Worm (Caenorhabditis elegans) whole organism, midembryonic: Measurements from ENCODE around the gene F09E5.8.

Source experiments
- T22C8.4 ChIP-seq: fragments of 200-800 bp; sonication (Bioruptor generic); IDR thresholded peaks from 2 replicates; pipeline ENCODE4 v1.3.6; 2022; ENCODE audit warnings: missing genetic modification characterization, missing compliant biosample characterization
- cog-1 ChIP-seq: sonication (generic microtip); optimal IDR thresholded peaks from 2 replicates; lab custom pipeline; 2016; ENCODE audit warnings: missing genetic modification characterization, missing compliant biosample characterization
- flt-1 ChIP-seq: fragments of 200-800 bp; sonication (Bioruptor generic); IDR thresholded peaks from 2 replicates; pipeline ENCODE4 v1.3.6; 2022; ENCODE audit warnings: missing genetic modification characterization, missing compliant biosample characterization
- klf-2 ChIP-seq: fragments of 200-800 bp; sonication (Bioruptor generic); conservative IDR thresholded peaks from 2 replicates; pipeline ENCODE4 v1.3.6; 2022; ENCODE audit warnings: missing genetic modification reagents, missing genetic modification characterization, missing compliant biosample characterization
- med-1 ChIP-seq: sonication (generic microtip); optimal IDR thresholded peaks from 2 replicates; lab custom pipeline; 2017; ENCODE audit warnings: missing genetic modification characterization, mild to moderate bottlenecking, missing compliant biosample characterization, antibody characterized with exemption, missing genetic modification reagents; ENCODE audit not compliant: insufficient read depth
- ref-1 ChIP-seq: fragments of 200-800 bp; sonication (Bioruptor generic); conservative IDR thresholded peaks from 2 replicates; pipeline ENCODE4 v1.3.6; 2022; ENCODE audit warnings: missing genetic modification reagents, missing genetic modification characterization, missing compliant biosample characterization
- tab-1 ChIP-seq: fragments of 200-800 bp; sonication (Bioruptor generic); IDR thresholded peaks from 2 replicates; pipeline ENCODE4 v1.3.6; 2022; ENCODE audit warnings: missing genetic modification characterization, missing compliant biosample characterization
- ztf-23 ChIP-seq: fragments of 200-800 bp; sonication (Bioruptor generic); IDR thresholded peaks from 2 replicates; pipeline ENCODE4 v1.3.6; 2022; ENCODE audit warnings: missing genetic modification reagents, missing genetic modification characterization, missing compliant biosample characterization
- ztf-29 ChIP-seq: fragments of 200-800 bp; sonication (Bioruptor generic); IDR thresholded peaks from 2 replicates; pipeline ENCODE4 v1.3.6; 2022; ENCODE audit warnings: missing genetic modification reagents, missing genetic modification characterization, missing compliant biosample characterization

F09E5.8 gene

ce11 chrII:5355384-5355783 lies 4.9 kb downstream of the F09E5.8 start, which contains the start of gene srg-69:
Gene srg-69, plus strand, starts transcription at chrII:5355684.
- no peak for TF ChIP-seq cog-1
- TF ChIP-seq ref-1 (GFP tag; lab: Robert Waterston, UW), result no peak
- TF ChIP-seq ztf-23, result no peak
- TF ChIP-seq T22C8.4, result no peak
- no peak for TF ChIP-seq flt-1 (GFP tag; lab: Robert Waterston, UW)
- no peak for TF ChIP-seq ztf-29 (GFP tag; lab: Robert Waterston, UW)
- TF ChIP-seq klf-2, result no peak
- TF ChIP-seq med-1 (GFP tag; lab: Kevin White, UChicago), result no peak
- TF ChIP-seq tab-1, result no peak

DNA sequence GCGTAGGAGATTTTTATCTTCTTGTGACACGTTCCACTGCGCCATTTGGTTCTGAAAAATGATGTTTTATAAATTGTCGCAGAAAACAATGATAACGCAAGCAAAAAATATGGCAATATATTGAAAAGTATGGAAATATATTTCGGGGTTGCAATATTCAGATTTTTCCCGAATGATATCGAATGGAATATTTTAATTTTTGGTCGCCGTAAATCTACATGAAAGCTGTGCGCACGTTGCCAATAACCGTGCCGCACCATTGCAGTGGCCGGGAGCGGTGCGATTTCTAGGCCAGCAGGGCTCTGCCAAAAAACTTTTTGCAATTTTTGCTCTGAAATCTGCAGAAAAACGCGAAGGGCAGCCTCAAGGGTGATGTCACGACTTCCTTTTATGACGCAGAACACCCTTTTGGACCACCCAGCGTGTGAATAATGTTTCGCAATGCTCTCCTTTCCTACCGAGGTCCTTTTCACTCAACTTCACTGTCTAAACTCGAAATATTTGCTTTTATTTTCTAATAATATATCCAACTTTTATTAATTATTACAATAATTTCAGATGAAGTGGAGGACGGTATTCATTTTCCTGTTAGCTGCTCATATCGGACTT lies 7.8 kb downstream of the F09E5.8 start, which contains the start of the genes F09E5.11 and bmy-1:
Gene F09E5.11 (minus strand): TSS at position 51 of the 609 bp plus-strand sequence.
Gene bmy-1 (plus strand): TSS at position 559 of the 609 bp plus-strand sequence.
- peak; percentile 44 for TF ChIP-seq cog-1
- no peak for TF ChIP-seq tab-1
- TF ChIP-seq ztf-29 (GFP tag; lab: Robert Waterston, UW), result no peak
- peak; percentile 84 for TF ChIP-seq ztf-23
- TF ChIP-seq T22C8.4, result no peak; the same call in 1 of the 2 replicates
- peak; percentile 64; the same call in 1 of the 2 replicates for TF ChIP-seq klf-2
- peak; percentile 10 for TF ChIP-seq med-1 (GFP tag; lab: Kevin White, UChicago)
- TF ChIP-seq ref-1 (GFP tag; lab: Robert Waterston, UW), result no peak
- TF ChIP-seq flt-1 (GFP tag; lab: Robert Waterston, UW), result peak; percentile 81

DNA sequence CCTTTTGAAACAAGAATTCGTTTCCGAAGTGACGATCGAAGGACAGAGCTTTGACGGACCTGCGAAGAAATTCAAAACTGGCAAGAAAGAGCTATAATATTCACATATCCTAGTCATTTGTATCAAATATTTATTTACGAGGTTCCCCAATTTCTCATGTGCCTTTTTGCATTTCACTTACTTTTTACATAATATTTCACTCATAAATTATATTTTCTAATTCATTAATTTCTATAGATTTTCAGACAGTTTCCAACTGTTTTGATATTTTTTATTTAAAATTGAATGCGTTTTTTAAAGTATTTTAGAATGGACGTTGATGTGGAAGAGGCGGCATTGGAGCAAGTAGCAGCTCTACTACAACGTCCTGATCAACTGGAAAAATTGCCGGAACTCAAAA lies 8.8 kb downstream of the F09E5.8 start, which contains the start of gene sec-6:
Gene sec-6 (plus strand): TSS at position 301 of the 400 bp plus-strand sequence.
- TF ChIP-seq ref-1 (GFP tag; lab: Robert Waterston, UW) (no peak), flt-1 (GFP tag; lab: Robert Waterston, UW) (no peak), tab-1 (no peak), klf-2 (no peak), T22C8.4 (no peak), cog-1 (no peak), ztf-29 (GFP tag; lab: Robert Waterston, UW) (no peak), med-1 (GFP tag; lab: Kevin White, UChicago) (no peak), ztf-23 (no peak)

DNA sequence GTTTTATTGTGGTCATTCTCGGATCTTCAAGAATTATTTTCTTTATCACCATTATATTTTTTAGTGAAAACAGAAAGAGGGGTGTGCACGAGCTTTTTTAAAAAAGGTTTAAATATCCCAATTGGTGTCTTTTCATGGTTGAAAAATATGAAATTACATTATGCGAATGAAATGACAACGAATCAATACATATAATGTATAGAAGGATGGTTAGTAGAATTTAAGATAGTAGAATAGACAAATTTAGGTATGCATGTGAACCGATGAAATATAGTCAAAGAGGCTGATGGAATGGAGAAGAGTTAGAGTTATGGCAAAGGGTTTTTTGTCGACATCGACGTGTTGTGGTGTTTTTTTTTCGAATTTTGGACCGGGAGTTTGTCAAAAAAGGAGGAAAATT lies 14.0 kb downstream of the F09E5.8 start:
- TF ChIP-seq flt-1 (GFP tag; lab: Robert Waterston, UW) (no peak), klf-2 (no peak), ref-1 (GFP tag; lab: Robert Waterston, UW) (no peak), T22C8.4 (no peak), ztf-29 (GFP tag; lab: Robert Waterston, UW) (no peak)

DNA sequence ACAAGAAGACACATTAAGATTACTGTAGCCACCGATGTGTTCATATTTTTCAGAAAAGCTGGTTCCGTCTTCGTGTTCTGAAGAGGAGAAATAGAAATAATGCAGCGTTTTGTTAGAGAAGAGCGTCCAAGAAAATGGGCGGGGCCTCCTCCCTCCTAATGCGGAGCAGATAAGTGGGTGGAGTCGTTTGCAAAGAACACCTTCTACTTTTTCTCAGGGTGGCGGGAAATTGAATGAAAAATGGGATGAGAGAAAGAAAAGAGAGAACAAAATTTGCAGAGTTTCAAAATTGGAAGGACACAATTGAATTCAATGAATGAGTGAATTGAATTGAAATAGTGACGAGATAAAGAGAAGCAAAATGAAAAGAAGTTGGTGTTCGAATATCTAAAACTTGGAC lies 15.2 kb downstream of the F09E5.8 start, which contains the start of gene F09E5.16:
Gene F09E5.16 (minus strand): TSS at position 101 of the 400 bp plus-strand sequence.
- TF ChIP-seq cog-1, result no peak
- TF ChIP-seq ztf-23, result no peak
- TF ChIP-seq ztf-29 (GFP tag; lab: Robert Waterston, UW), result no peak
- no peak for TF ChIP-seq med-1 (GFP tag; lab: Kevin White, UChicago)
- TF ChIP-seq tab-1, result no peak
- TF ChIP-seq ref-1 (GFP tag; lab: Robert Waterston, UW), result no peak
- no peak for TF ChIP-seq klf-2
- TF ChIP-seq T22C8.4, result no peak
- no peak for TF ChIP-seq flt-1 (GFP tag; lab: Robert Waterston, UW)

ce11 chrII:5370641-5371040 lies 20.2 kb downstream of the F09E5.8 start, which contains the start of gene F09E5.12:
Gene F09E5.12, minus strand, starts transcription at chrII:5370741.
- TF ChIP-seq ztf-23 (no peak), cog-1 (no peak), klf-2 (no peak), med-1 (GFP tag; lab: Kevin White, UChicago) (no peak), ref-1 (GFP tag; lab: Robert Waterston, UW) (no peak), T22C8.4 (no peak), ztf-29 (GFP tag; lab: Robert Waterston, UW) (no peak), flt-1 (GFP tag; lab: Robert Waterston, UW) (no peak), tab-1 (no peak)

DNA sequence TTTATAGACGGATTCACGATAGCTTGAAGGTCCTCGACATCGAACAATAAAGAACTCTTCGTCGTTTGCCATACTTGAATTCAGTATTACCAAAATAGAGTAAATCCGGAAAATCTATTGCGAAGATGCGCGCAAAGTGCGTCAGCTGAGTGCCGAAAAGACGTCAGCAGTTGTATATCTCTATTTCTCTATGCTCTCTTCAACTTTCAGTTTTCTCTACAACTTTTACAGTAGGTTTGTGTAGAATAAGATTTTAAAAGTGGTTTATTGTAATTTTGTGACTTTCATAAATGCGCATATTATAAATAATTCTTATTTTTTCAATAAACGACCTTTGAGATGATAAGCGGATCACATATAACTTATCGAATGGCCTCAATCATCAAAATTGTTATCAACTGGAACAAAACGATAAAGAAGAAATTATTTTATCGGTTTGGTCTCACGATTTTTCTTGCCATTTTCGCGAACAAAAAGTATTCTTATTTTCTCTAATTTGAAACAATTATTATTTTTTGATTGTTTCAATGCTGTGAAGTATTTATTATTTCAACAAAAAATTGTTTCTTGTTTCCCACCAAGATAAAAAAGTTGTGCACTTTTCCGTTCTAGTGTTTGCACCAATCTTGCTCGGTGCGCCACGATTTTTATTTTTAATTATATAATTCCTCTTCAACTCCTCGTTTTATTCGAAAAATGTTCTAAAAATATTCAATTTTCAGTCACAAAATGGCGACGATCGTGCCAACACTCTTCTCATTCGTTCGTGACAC lies 23.0 kb downstream of the F09E5.8 start, which contains the start of the genes agt-2 and F09E5.3:
Gene agt-2 (minus strand): TSS at position 553 of the 773 bp plus-strand sequence.
Gene F09E5.3 (plus strand): TSS at position 723 of the 773 bp plus-strand sequence.
- peak; percentile 71 for TF ChIP-seq flt-1 (GFP tag; lab: Robert Waterston, UW)
- TF ChIP-seq ztf-29 (GFP tag; lab: Robert Waterston, UW), result 0 out of 2 replicates have a peak, but pooled peaks have one; percentile 27
- peak; percentile 62; the same call in 1 of the 2 replicates for TF ChIP-seq ztf-23
- no peak for TF ChIP-seq ref-1 (GFP tag; lab: Robert Waterston, UW)
- TF ChIP-seq klf-2, result no peak
- peak; percentile 47 for TF ChIP-seq cog-1
- no peak for TF ChIP-seq med-1 (GFP tag; lab: Kevin White, UChicago)
- TF ChIP-seq T22C8.4, result no peak

DNA sequence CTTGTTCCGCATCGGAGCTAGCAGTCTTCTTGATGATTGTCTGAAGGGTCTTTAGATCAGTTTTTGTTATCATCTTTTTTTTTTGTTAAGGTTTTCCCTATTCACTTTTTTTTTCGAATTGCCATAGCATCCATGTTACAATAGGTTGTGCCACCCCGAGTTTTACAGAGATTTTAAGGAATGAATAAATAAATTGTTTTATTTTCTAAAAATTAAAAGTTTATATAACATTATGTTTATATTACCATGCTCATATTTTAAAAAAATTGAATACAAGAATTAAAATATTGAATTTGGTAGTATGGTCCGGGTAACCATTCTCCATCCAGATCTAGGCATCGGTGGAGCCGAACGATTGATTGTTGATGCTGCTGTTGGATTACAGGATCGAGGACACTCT lies 24.5 kb downstream of the F09E5.8 start, which contains the start of gene algn-2:
Gene algn-2 (plus strand): TSS at position 301 of the 400 bp plus-strand sequence.
- TF ChIP-seq ref-1 (GFP tag; lab: Robert Waterston, UW) (no peak), flt-1 (GFP tag; lab: Robert Waterston, UW) (no peak), klf-2 (no peak), tab-1 (no peak), T22C8.4 (no peak), ztf-29 (GFP tag; lab: Robert Waterston, UW) (no peak), med-1 (GFP tag; lab: Kevin White, UChicago) (no peak), ztf-23 (no peak), cog-1 (no peak)
